Worm (Caenorhabditis elegans): ENCODE measurements around the gene gfat-2.

Gene gfat-2

ce11 chrIV:11459684-11460083, 49.7 kb downstream of the gfat-2 start, which contains the start of gene npr-3:
TSS of gene npr-3 (plus strand) at chrIV:11459984.
- TF ChIP-seq unc-130 (tag; optimal IDR thresholded peaks at IDR 0.05) (no peak), efl-1 (optimal IDR thresholded peaks at IDR 0.05) (no peak), efl-1 (GFP tag; optimal IDR thresholded peaks at IDR 0.05 in 1 of 2) (peak in 1 of 2 experiments; percentile 25)

ce11 chrIV:11461335-11461734, 51.3 kb downstream of the gfat-2 start:
- TF ChIP-seq lin-39 (tag; optimal IDR thresholded peaks at IDR 0.05) (no peak), rnt-1 (tag; optimal IDR thresholded peaks at IDR 0.05) (no peak), lin-35 (GFP tag; optimal IDR thresholded peaks at IDR 0.05) (no peak), zip-4 (GFP tag; optimal IDR thresholded peaks at IDR 0.05) (no peak), lsy-2 (tag; optimal IDR thresholded peaks at IDR 0.05) (no peak), lin-14 (GFP tag; optimal IDR thresholded peaks at IDR 0.05) (peak; percentile 40), swsn-7 (tag; optimal IDR thresholded peaks at IDR 0.05) (no peak)
